Worm (Caenorhabditis elegans): ENCODE results near the gene C09G1.2.

ce11 chrX:15997926-15998325 lies 15.4 kb upstream of the C09G1.2 start:
- TF ChIP-seq ztf-11 (tag; optimal IDR thresholded peaks at IDR 0.05) (no peak), jun-1 (tag; optimal IDR thresholded peaks at IDR 0.05) (no peak), nhr-28 (tag; optimal IDR thresholded peaks at IDR 0.05) (no peak), zag-1 (tag; optimal IDR thresholded peaks at IDR 0.05) (no peak), dmd-6 (GFP tag; IDR thresholded peaks at IDR 0.05) (no peak), nhr-237 (tag; optimal IDR thresholded peaks at IDR 0.05) (no peak), nhr-25 (tag; optimal IDR thresholded peaks at IDR 0.05; ENCODE audit: borderline replicate concordance, insufficient read depth) (no peak), ama-1 (optimal IDR thresholded peaks at IDR 0.05) (no peak), pqm-1 (tag; optimal IDR thresholded peaks at IDR 0.05) (no peak), egl-27 (tag; optimal IDR thresholded peaks at IDR 0.05) (no peak), R02D3.7 (tag; optimal IDR thresholded peaks at IDR 0.05) (no peak), Y75B8A.6 (GFP tag; IDR thresholded peaks at IDR 0.05) (no peak), lir-3 (tag; optimal IDR thresholded peaks at IDR 0.05) (no peak), nhr-11 (tag; optimal IDR thresholded peaks at IDR 0.05) (no peak)

All from whole organism, L4 larva.